Worm (Caenorhabditis elegans): ENCODE results near the gene egl-43.
"Not testable (repeated sequence)": the region's sequence is repeated elsewhere in the genome, so short reads cannot be mapped to it uniquely, and the experiment has no call there.

The egl-43 gene

ce11 chrII:10001546-10001945 is 46.6 kb downstream of the egl-43 start, which contains the start of gene ZK892.3:
TSS of gene ZK892.3 (plus strand) at chrII:10001846.
- TF ChIP-seq aptf-2 (GFP tag; conservative IDR thresholded peaks at IDR 0.05): no peak
- TF ChIP-seq ama-1 (optimal IDR thresholded peaks at IDR 0.05): no peak
- TF ChIP-seq ama-1 (GFP tag; optimal IDR thresholded peaks at IDR 0.05): no peak
- no peak for TF ChIP-seq F57C9.4 (tag; optimal IDR thresholded peaks at IDR 0.05)
- no peak for TF ChIP-seq dox-1 (GFP tag; IDR thresholded peaks at IDR 0.05)
- TF ChIP-seq ztf-6 (GFP tag; IDR thresholded peaks at IDR 0.05): no peak
- TF ChIP-seq lsl-1 (GFP tag; optimal IDR thresholded peaks at IDR 0.05): no peak
- TF ChIP-seq die-1 (tag; optimal IDR thresholded peaks at IDR 0.05): no peak
- no peak for TF ChIP-seq nhr-179 (tag; optimal IDR thresholded peaks at IDR 0.05)
- no peak for TF ChIP-seq madf-6 (GFP tag; IDR thresholded peaks at IDR 0.05)
- no peak for TF ChIP-seq akir-1 (GFP tag; optimal IDR thresholded peaks at IDR 0.05)
- TF ChIP-seq ceh-40 (GFP tag; IDR thresholded peaks at IDR 0.05): no peak
- TF ChIP-seq ccch-3 (GFP tag; optimal IDR thresholded peaks at IDR 0.05): no peak
- no peak for TF ChIP-seq K11D2.4 (GFP tag; IDR thresholded peaks at IDR 0.05)
- TF ChIP-seq efl-1 (GFP tag; optimal IDR thresholded peaks at IDR 0.05): no peak

ce11 chrII:10006266-10006665 is 51.3 kb downstream of the egl-43 start, which contains the start of gene ZK892.4:
TSS of gene ZK892.4 (plus strand) at chrII:10006566.
- not testable (repeated sequence) for TF ChIP-seq ztf-6 (GFP tag; IDR thresholded peaks at IDR 0.05); F22D6.2 (tag; optimal IDR thresholded peaks at IDR 0.05); atf-7 (tag; optimal IDR thresholded peaks at IDR 0.05)

- TF ChIP-seq athp-1 (tag; optimal IDR thresholded peaks at IDR 0.05): no peak
Measured at ce11 chrII:10007917-10008316, 52.9 kb downstream of the egl-43 start, which contains the start of gene ZK892.5. TSS of gene ZK892.5 (plus strand) at chrII:10008217.

ce11 chrII:10008552-10008951 is 53.6 kb downstream of the egl-43 start:
- TF ChIP-seq Y95B8A.8 (GFP tag; IDR thresholded peaks at IDR 0.05) (no peak), rpc-1 (optimal IDR thresholded peaks at IDR 0.05) (no peak), rpc-1 (tag; optimal IDR thresholded peaks at IDR 0.05) (no peak), ztf-26 (tag; optimal IDR thresholded peaks at IDR 0.05) (no peak), F22D6.2 (tag; optimal IDR thresholded peaks at IDR 0.05) (no peak), atf-7 (tag; optimal IDR thresholded peaks at IDR 0.05) (no peak)

- TF ChIP-seq nhr-27 (tag; optimal IDR thresholded peaks at IDR 0.05): no peak
- no peak for TF ChIP-seq C17E4.6 (GFP tag; IDR thresholded peaks at IDR 0.05)
- TF ChIP-seq ama-1 (optimal IDR thresholded peaks at IDR 0.05): no peak
- TF ChIP-seq ama-1 (GFP tag; optimal IDR thresholded peaks at IDR 0.05): no peak
- TF ChIP-seq B0336.3 (GFP tag; IDR thresholded peaks at IDR 0.05): no peak
- TF ChIP-seq K12H6.12 (tag; optimal IDR thresholded peaks at IDR 0.05): no peak
- no peak for TF ChIP-seq cebp-2 (GFP tag; IDR thresholded peaks at IDR 0.05)
- TF ChIP-seq gei-17 (GFP tag; optimal IDR thresholded peaks at IDR 0.05): no peak
- no peak for TF ChIP-seq rec-8 (tag; optimal IDR thresholded peaks at IDR 0.05)
- no peak for TF ChIP-seq Y53G8AR.9 (GFP tag; conservative IDR thresholded peaks at IDR 0.05)
- no peak for TF ChIP-seq F55B11.4 (tag; optimal IDR thresholded peaks at IDR 0.05; ENCODE audit: borderline replicate concordance, insufficient read depth)
- TF ChIP-seq madf-6 (GFP tag; IDR thresholded peaks at IDR 0.05): no peak
- no peak for TF ChIP-seq C06A6.2 (GFP tag; conservative IDR thresholded peaks at IDR 0.05)
- no peak for TF ChIP-seq aptf-2 (GFP tag; conservative IDR thresholded peaks at IDR 0.05)
- TF ChIP-seq F33H1.4 (GFP tag; IDR thresholded peaks at IDR 0.05): no peak
- TF ChIP-seq sdz-38 (tag; optimal IDR thresholded peaks at IDR 0.05): no peak
- no peak for TF ChIP-seq fkh-3 (tag; optimal IDR thresholded peaks at IDR 0.05)
Measured at ce11 chrII:10010914-10011313, 55.9 kb downstream of the egl-43 start.
